1 fruit fly cellular context compared by ENCODE assay signal in genomic region chr3R:18658945-18659642, dm6.
TF ChIP-seq lines count a peak whose summit lies in the region.

CG31224 (minus strand) TSS chr3R:18659309.
CstF64 (plus strand) TSS chr3R:18659618.

TF ChIP-seq in whole organism, embryonic, 481 proteins besides CTCF, POLR2A, EP300 and RAD21 (continued from another document and continues in another):
- TF ChIP-seq knrl (GFP tag; IDR thresholded peaks at IDR 0.05; lab: Robert Waterston, UW; ENCODE audit: partially characterized antibody) (no peak; the same call in 2 of the 3 replicates), CkIIα-i1 (GFP tag; IDR thresholded peaks at IDR 0.05; lab: Robert Waterston, UW) (no peak), CG7928 (GFP tag; optimal IDR thresholded peaks at IDR 0.05; lab: Kevin White, UChicago) (peak; percentile 94), CG11247 (GFP tag; IDR thresholded peaks at IDR 0.05; lab: Robert Waterston, UW) (peak; percentile 80), E2f1 (GFP tag; IDR thresholded peaks at IDR 0.05; lab: Robert Waterston, UW) (peak; percentile 76), Mad (GFP tag; optimal IDR thresholded peaks at IDR 0.05; lab: Kevin White, UChicago) (peak; percentile 93), CG13624 (GFP tag; optimal IDR thresholded peaks at IDR 0.05; lab: Kevin White, UChicago) (peak; percentile 92), Hmr (GFP tag; optimal IDR thresholded peaks at IDR 0.05; lab: Kevin White, UChicago) (peak; percentile 89), CG1832 (GFP tag; optimal IDR thresholded peaks at IDR 0.05; lab: Kevin White, UChicago) (peak; percentile 48), Eip74EF (GFP tag; optimal IDR thresholded peaks at IDR 0.05; lab: Kevin White, UChicago) (peak in 1 of 2 experiments; percentile 6), gcm2 (GFP tag; optimal IDR thresholded peaks at IDR 0.05; lab: Kevin White, UChicago) (peak; percentile 63), CG15073 (GFP tag; optimal IDR thresholded peaks at IDR 0.05; lab: Kevin White, UChicago) (no peak), CG14965 (GFP tag; optimal IDR thresholded peaks at IDR 0.05; lab: Kevin White, UChicago; ENCODE audit: borderline replicate concordance) (peak; percentile 52), eyg (GFP tag; optimal IDR thresholded peaks at IDR 0.05; lab: Kevin White, UChicago) (peak; percentile 76), Dip2 (GFP tag; IDR thresholded peaks at IDR 0.05; lab: Robert Waterston, UW) (no peak), CG6791 (GFP tag; IDR thresholded peaks at IDR 0.05; lab: Robert Waterston, UW; ENCODE audit: partially characterized antibody) (no peak), sima (GFP tag; optimal IDR thresholded peaks at IDR 0.05; lab: Kevin White, UChicago) (peak; percentile 53), slbo (GFP tag; IDR thresholded peaks at IDR 0.05; lab: Robert Waterston, UW) (peak; percentile 94), CG1602 (GFP tag; optimal IDR thresholded peaks at IDR 0.05; lab: Kevin White, UChicago) (peak; percentile 89), CG6689 (GFP tag; IDR thresholded peaks at IDR 0.05; lab: Robert Waterston, UW) (peak; percentile 84), prd (optimal IDR thresholded peaks at IDR 0.05; lab: Kevin White, UChicago) (no peak), prd (GFP tag; IDR thresholded peaks at IDR 0.05; lab: Robert Waterston, UW) (peak; percentile 89), nerfin-2 (GFP tag; IDR thresholded peaks at IDR 0.05; lab: Robert Waterston, UW; ENCODE audit: partially characterized antibody) (no peak), kah (GFP tag; optimal IDR thresholded peaks at IDR 0.05; lab: Kevin White, UChicago) (peak; percentile 8), Gug (GFP tag; IDR thresholded peaks at IDR 0.05; lab: Robert Waterston, UW) (peak; percentile 75), sim (GFP tag; IDR thresholded peaks at IDR 0.05; lab: Robert Waterston, UW) (no peak), CG7963 (GFP tag; IDR thresholded peaks at IDR 0.05; lab: Robert Waterston, UW; ENCODE audit: partially characterized antibody) (no peak), BtbVII (GFP tag; optimal IDR thresholded peaks at IDR 0.05; lab: Kevin White, UChicago) (no peak), Sry-β (GFP tag; optimal IDR thresholded peaks at IDR 0.05; lab: Kevin White, UChicago) (peak; percentile 95), Lim3 (GFP tag; IDR thresholded peaks at IDR 0.05; lab: Robert Waterston, UW) (no peak), tx (GFP tag; optimal IDR thresholded peaks at IDR 0.05; lab: Kevin White, UChicago) (peak; percentile 88), CG8089 (GFP tag; optimal IDR thresholded peaks at IDR 0.05; lab: Kevin White, UChicago) (peak; percentile 65), CG18476 (GFP tag; optimal IDR thresholded peaks at IDR 0.05; lab: Kevin White, UChicago) (peak; percentile 83), pho (GFP tag; optimal IDR thresholded peaks at IDR 0.05; lab: Kevin White, UChicago) (peak; percentile 90), CG18599 (GFP tag; optimal IDR thresholded peaks at IDR 0.05; lab: Kevin White, UChicago) (no peak), Side (GFP tag; optimal IDR thresholded peaks at IDR 0.05; lab: Kevin White, UChicago) (peak; percentile 83), cg (GFP tag; optimal IDR thresholded peaks at IDR 0.05; lab: Kevin White, UChicago) (peak; percentile 96), tgo (GFP tag; IDR thresholded peaks at IDR 0.05; lab: Robert Waterston, UW) (peak; percentile 84), CG17829 (tag; optimal IDR thresholded peaks at IDR 0.05; lab: Kevin White, UChicago) (peak; percentile 86), Scr (GFP tag; IDR thresholded peaks at IDR 0.05; lab: Robert Waterston, UW; ENCODE audit: partially characterized antibody) (peak; percentile 37; the same call in 1 of the 2 replicates), CG8281 (tag; optimal IDR thresholded peaks at IDR 0.05; lab: Kevin White, UChicago) (no peak), fd3F (GFP tag; optimal IDR thresholded peaks at IDR 0.05; lab: Kevin White, UChicago) (peak; percentile 71), crc (GFP tag; optimal IDR thresholded peaks at IDR 0.05; lab: Kevin White, UChicago) (peak; percentile 87), CG14014 (GFP tag; IDR thresholded peaks at IDR 0.05; lab: Robert Waterston, UW) (peak; percentile 81), gce (GFP tag; IDR thresholded peaks at IDR 0.05; lab: Robert Waterston, UW) (0 out of 3 replicates have a peak, but pooled peaks have one; percentile 49), gcm (GFP tag; optimal IDR thresholded peaks at IDR 0.05; lab: Kevin White, UChicago) (peak; percentile 82), Ada2b (GFP tag; IDR thresholded peaks at IDR 0.05; lab: Robert Waterston, UW) (peak; percentile 76), Fer3 (tag; optimal IDR thresholded peaks at IDR 0.05; lab: Kevin White, UChicago) (peak; percentile 75), CG16863 (GFP tag; optimal IDR thresholded peaks at IDR 0.05; lab: Kevin White, UChicago) (peak; percentile 83), CG7839 (tag; optimal IDR thresholded peaks at IDR 0.05; lab: Kevin White, UChicago) (no peak), Optix (GFP tag; IDR thresholded peaks at IDR 0.05; lab: Robert Waterston, UW) (peak; percentile 56; the same call in 1 of the 3 replicates), lbe (GFP tag; optimal IDR thresholded peaks at IDR 0.05; lab: Kevin White, UChicago) (peak; percentile 57), bbx (GFP tag; IDR thresholded peaks at IDR 0.05; lab: Robert Waterston, UW; ENCODE audit: partially characterized antibody) (no peak), CG10366 (GFP tag; IDR thresholded peaks at IDR 0.05; lab: Robert Waterston, UW) (peak; percentile 83), vvl (GFP tag; IDR thresholded peaks at IDR 0.05; lab: Robert Waterston, UW) (peak; percentile 90), CG6254 (GFP tag; optimal IDR thresholded peaks at IDR 0.05; lab: Kevin White, UChicago) (peak; percentile 26), CG12942 (GFP tag; optimal IDR thresholded peaks at IDR 0.05; lab: Kevin White, UChicago) (peak; percentile 89), CG15011 (GFP tag; optimal IDR thresholded peaks at IDR 0.05; lab: Kevin White, UChicago) (no peak), HHEX (GFP tag; optimal IDR thresholded peaks at IDR 0.05; lab: Kevin White, UChicago) (peak; percentile 85), CG17802 (tag; optimal IDR thresholded peaks at IDR 0.05; lab: Kevin White, UChicago) (peak; percentile 28), Vsx1 (GFP tag; optimal IDR thresholded peaks at IDR 0.05; lab: Kevin White, UChicago) (peak; percentile 22), run (tag; optimal IDR thresholded peaks at IDR 0.05; lab: Kevin White, UChicago) (peak; percentile 53), CG4328 (GFP tag; optimal IDR thresholded peaks at IDR 0.05; lab: Kevin White, UChicago) (peak; percentile 68), trem (tag; optimal IDR thresholded peaks at IDR 0.05; lab: Kevin White, UChicago) (peak; percentile 78), MTF-1 (GFP tag; optimal IDR thresholded peaks at IDR 0.05; lab: Kevin White, UChicago; ENCODE audit: borderline replicate concordance) (peak; percentile 32), otp (GFP tag; IDR thresholded peaks at IDR 0.05; lab: Robert Waterston, UW) (peak; percentile 70; the same call in 2 of the 3 replicates), Opbp (GFP tag; IDR thresholded peaks at IDR 0.05; lab: Robert Waterston, UW; ENCODE audit: partially characterized antibody) (0 out of 3 replicates have a peak, but pooled peaks have one; percentile 36), CG33557 (GFP tag; optimal IDR thresholded peaks at IDR 0.05; lab: Kevin White, UChicago) (peak; percentile 68), CG10565 (GFP tag; optimal IDR thresholded peaks at IDR 0.05; lab: Kevin White, UChicago) (peak; percentile 12), dmrt11E (tag; optimal IDR thresholded peaks at IDR 0.05; lab: Kevin White, UChicago) (peak; percentile 74), vfl (GFP tag; optimal IDR thresholded peaks at IDR 0.05; lab: Kevin White, UChicago) (peak; percentile 77), CG16779 (GFP tag; IDR thresholded peaks at IDR 0.05; lab: Robert Waterston, UW) (no peak), CG17361 (GFP tag; IDR thresholded peaks at IDR 0.05; lab: Robert Waterston, UW) (peak; percentile 87), CG9609 (GFP tag; optimal IDR thresholded peaks at IDR 0.05; lab: Kevin White, UChicago) (peak; percentile 83), Ssrp (tag; optimal IDR thresholded peaks at IDR 0.05; lab: Kevin White, UChicago) (peak; percentile 80), CG3847 (GFP tag; IDR thresholded peaks at IDR 0.05; lab: Robert Waterston, UW) (peak; percentile 92), tin (GFP tag; optimal IDR thresholded peaks at IDR 0.05; lab: Kevin White, UChicago) (peak; percentile 87), zfh1 (GFP tag; IDR thresholded peaks at IDR 0.05; lab: Robert Waterston, UW) (peak; percentile 86; the same call in 2 of the 3 replicates), CG2116 (GFP tag; optimal IDR thresholded peaks at IDR 0.05; lab: Kevin White, UChicago) (peak; percentile 75), usp (GFP tag; optimal IDR thresholded peaks at IDR 0.05; lab: Kevin White, UChicago) (no peak), her (GFP tag; optimal IDR thresholded peaks at IDR 0.05; lab: Kevin White, UChicago) (peak; percentile 71), CG10462 (GFP tag; optimal IDR thresholded peaks at IDR 0.05; lab: Kevin White, UChicago) (peak; percentile 64), CG11723 (GFP tag; optimal IDR thresholded peaks at IDR 0.05; lab: Kevin White, UChicago) (peak; percentile 82), CG7357 (GFP tag; IDR thresholded peaks at IDR 0.05; lab: Robert Waterston, UW) (peak; percentile 47; the same call in 2 of the 3 replicates), CG9817 (tag; optimal IDR thresholded peaks at IDR 0.05; lab: Kevin White, UChicago) (peak; percentile 85), corto (GFP tag; optimal IDR thresholded peaks at IDR 0.05; lab: Kevin White, UChicago) (no peak), mam (GFP tag; optimal IDR thresholded peaks at IDR 0.05; lab: Kevin White, UChicago) (peak; percentile 93), CG11695 (GFP tag; IDR thresholded peaks at IDR 0.05; lab: Robert Waterston, UW) (peak; percentile 65), Hmx (GFP tag; optimal IDR thresholded peaks at IDR 0.05; lab: Kevin White, UChicago) (peak; percentile 64), CG8944 (GFP tag; optimal IDR thresholded peaks at IDR 0.05; lab: Kevin White, UChicago) (peak; percentile 90), CG3726 (GFP tag; IDR thresholded peaks at IDR 0.05; lab: Robert Waterston, UW) (peak; percentile 64; the same call in 2 of the 3 replicates), CG8388 (GFP tag; optimal IDR thresholded peaks at IDR 0.05; lab: Kevin White, UChicago) (peak; percentile 75), TFAM (GFP tag; optimal IDR thresholded peaks at IDR 0.05; lab: Kevin White, UChicago) (peak; percentile 24), chn (GFP tag; optimal IDR thresholded peaks at IDR 0.05; lab: Kevin White, UChicago) (peak; percentile 91), CG7745 (tag; optimal IDR thresholded peaks at IDR 0.05; lab: Kevin White, UChicago) (no peak), CG6654 (GFP tag; optimal IDR thresholded peaks at IDR 0.05; lab: Kevin White, UChicago) (peak; percentile 42), Dbx (GFP tag; IDR thresholded peaks at IDR 0.05; lab: Robert Waterston, UW) (peak; percentile 85), CG2712 (tag; optimal IDR thresholded peaks at IDR 0.05; lab: Kevin White, UChicago) (peak; percentile 86), shn (GFP tag; optimal IDR thresholded peaks at IDR 0.05; lab: Kevin White, UChicago) (peak; percentile 89), CG10431 (GFP tag; optimal IDR thresholded peaks at IDR 0.05; lab: Kevin White, UChicago) (peak; percentile 46), Antp (GFP tag; optimal IDR thresholded peaks at IDR 0.05; lab: Kevin White, UChicago) (peak; percentile 88), CG11696 (GFP tag; IDR thresholded peaks at IDR 0.05; lab: Robert Waterston, UW) (no peak; the same call in 1 of the 2 replicates), D19B (GFP tag; optimal IDR thresholded peaks at IDR 0.05; lab: Kevin White, UChicago) (no peak), CG18619 (GFP tag; optimal IDR thresholded peaks at IDR 0.05; lab: Kevin White, UChicago) (peak; percentile 81), CG2202 (tag; optimal IDR thresholded peaks at IDR 0.05; lab: Kevin White, UChicago) (peak; percentile 67), CG9215 (GFP tag; IDR thresholded peaks at IDR 0.05; lab: Robert Waterston, UW) (peak; percentile 79), pum (GFP tag; optimal IDR thresholded peaks at IDR 0.05; lab: Kevin White, UChicago) (peak; percentile 88), CG34224 (GFP tag; IDR thresholded peaks at IDR 0.05; lab: Robert Waterston, UW; ENCODE audit: partially characterized antibody) (no peak), CG9727 (GFP tag; optimal IDR thresholded peaks at IDR 0.05; lab: Kevin White, UChicago) (peak; percentile 82), CG8478 (optimal IDR thresholded peaks at IDR 0.05; lab: Kevin White, UChicago) (peak; percentile 82), hkb (optimal IDR thresholded peaks at IDR 0.05; lab: Kevin White, UChicago) (peak; percentile 80), hkb (GFP tag; IDR thresholded peaks at IDR 0.05; lab: Robert Waterston, UW) (peak; percentile 76), Atf6 (GFP tag; IDR thresholded peaks at IDR 0.05; lab: Robert Waterston, UW) (peak; percentile 73), dmrt99B (tag; optimal IDR thresholded peaks at IDR 0.05; lab: Kevin White, UChicago) (no peak), CG13123 (GFP tag; optimal IDR thresholded peaks at IDR 0.05; lab: Kevin White, UChicago) (peak; percentile 72), CG1529 (GFP tag; optimal IDR thresholded peaks at IDR 0.05; lab: Kevin White, UChicago) (no peak), dati (GFP tag; IDR thresholded peaks at IDR 0.05; lab: Robert Waterston, UW) (peak; percentile 52; the same call in 1 of the 2 replicates), CG17912 (GFP tag; optimal IDR thresholded peaks at IDR 0.05; lab: Kevin White, UChicago) (no peak), NFAT (GFP tag; IDR thresholded peaks at IDR 0.05; lab: Robert Waterston, UW) (peak; percentile 76), Abd-B (GFP tag; optimal IDR thresholded peaks at IDR 0.05; lab: Kevin White, UChicago) (peak; percentile 82), CG8290 (GFP tag; optimal IDR thresholded peaks at IDR 0.05; lab: Kevin White, UChicago) (peak; percentile 83), CG8290 (tag; optimal IDR thresholded peaks at IDR 0.05; lab: Kevin White, UChicago) (no peak), CG13287 (GFP tag; IDR thresholded peaks at IDR 0.05; lab: Robert Waterston, UW; ENCODE audit: partially characterized antibody) (no peak; the same call in none of the 2 replicates), CG3838 (GFP tag; optimal IDR thresholded peaks at IDR 0.05; lab: Kevin White, UChicago) (peak; percentile 37), tio (GFP tag; optimal IDR thresholded peaks at IDR 0.05; lab: Kevin White, UChicago) (no peak), Ravus (GFP tag; IDR thresholded peaks at IDR 0.05; lab: Robert Waterston, UW) (peak; percentile 52), CG2889 (GFP tag; IDR thresholded peaks at IDR 0.05; lab: Robert Waterston, UW) (peak; percentile 33; the same call in 1 of the 3 replicates), CG10959 (GFP tag; IDR thresholded peaks at IDR 0.05; lab: Robert Waterston, UW) (no peak)
